Fruit fly (Drosophila melanogaster) whole organism, embryonic: ENCODE results near the gene HisCl1.

ENCODE experiments used
- CG10543 ChIP-seq: fragments of 200-800 bp; sonication (Bioruptor generic); optimal IDR thresholded peaks from 3 replicates; lab custom pipeline; 2017; ENCODE audit warnings: missing biosample characterization, mild to moderate bottlenecking, missing genetic modification characterization, moderate library complexity
- CG11085 ChIP-seq: fragments of 200-800 bp; sonication (Bioruptor generic); IDR thresholded peaks from 2 replicates; pipeline ENCODE4 v1.3.6; 2022; ENCODE audit warnings: missing biosample characterization, missing genetic modification characterization
- CG11093 ChIP-seq: fragments of 200-800 bp; sonication (Bioruptor generic); IDR thresholded peaks from 3 replicates; pipeline ENCODE4 v1.3.6; 2022; ENCODE audit warnings: missing biosample characterization, missing genetic modification characterization
- CG11504 ChIP-seq: fragments of 200-800 bp; sonication (Bioruptor generic); optimal IDR thresholded peaks from 3 replicates; lab custom pipeline; 2019; ENCODE audit warnings: missing biosample characterization, mild to moderate bottlenecking, missing genetic modification characterization, moderate library complexity
- CG12236 ChIP-seq: fragments of 200-800 bp; sonication (Bioruptor generic); optimal IDR thresholded peaks from 2 replicates; lab custom pipeline; 2016; ENCODE audit warnings: missing biosample characterization, missing genetic modification characterization
- CG12942 ChIP-seq: fragments of 200-800 bp; sonication (Bioruptor generic); optimal IDR thresholded peaks from 3 replicates; lab custom pipeline; 2016; ENCODE audit warnings: missing biosample characterization, missing genetic modification characterization
- CG1602 ChIP-seq: fragments of 200-800 bp; sonication (Bioruptor generic); optimal IDR thresholded peaks from 3 replicates; lab custom pipeline; 2016; ENCODE audit warnings: missing biosample characterization, missing genetic modification characterization
- CG17186 ChIP-seq: fragments of 200-800 bp; sonication (Bioruptor generic); optimal IDR thresholded peaks from 3 replicates; lab custom pipeline; 2017; ENCODE audit warnings: missing biosample characterization, missing genetic modification reagents, missing genetic modification characterization
- CG18476 ChIP-seq: fragments of 200-800 bp; sonication (Bioruptor generic); optimal IDR thresholded peaks from 2 replicates; lab custom pipeline; 2016; ENCODE audit warnings: missing biosample characterization, mild to moderate bottlenecking, missing genetic modification characterization
- CG18764 ChIP-seq: fragments of 200-800 bp; sonication (Bioruptor generic); optimal IDR thresholded peaks from 3 replicates; lab custom pipeline; 2016; ENCODE audit warnings: missing biosample characterization, missing genetic modification characterization
- CG2199 ChIP-seq: fragments of 200-800 bp; sonication (Bioruptor generic); IDR thresholded peaks from 3 replicates; pipeline ENCODE4 v1.3.6; 2022; ENCODE audit warnings: missing biosample characterization, missing genetic modification characterization
- CG2889 ChIP-seq: fragments of 200-800 bp; sonication (Bioruptor generic); IDR thresholded peaks from 3 replicates; pipeline ENCODE4 v1.3.6; 2022; ENCODE audit warnings: missing biosample characterization, missing genetic modification characterization
- CG32532 ChIP-seq: fragments of 200-800 bp; sonication (Bioruptor generic); IDR thresholded peaks from 2 replicates; pipeline ENCODE4 v1.3.6; 2022; ENCODE audit warnings: missing biosample characterization, missing genetic modification characterization
- CG34224 ChIP-seq: fragments of 200-800 bp; sonication (Bioruptor generic); IDR thresholded peaks from 3 replicates; pipeline ENCODE4 v1.3.6; 2022; ENCODE audit warnings: missing biosample characterization, missing genetic modification characterization; ENCODE audit not compliant: partially characterized antibody
- CG42726 ChIP-seq: fragments of 200-800 bp; sonication (Bioruptor generic); IDR thresholded peaks from 2 replicates; pipeline ENCODE4 v1.3.6; 2022; ENCODE audit warnings: missing biosample characterization, missing genetic modification characterization; ENCODE audit not compliant: partially characterized antibody
- CG4360 ChIP-seq: fragments of 200-800 bp; sonication (Bioruptor generic); IDR thresholded peaks from 2 replicates; pipeline ENCODE4 v1.3.6; 2022; ENCODE audit warnings: missing biosample characterization, missing genetic modification characterization
- CG6765 ChIP-seq: fragments of 200-800 bp; sonication (Bioruptor generic); optimal IDR thresholded peaks from 3 replicates; lab custom pipeline; 2017; ENCODE audit warnings: missing biosample characterization, mild to moderate bottlenecking, missing genetic modification characterization
- CTCF ChIP-seq: fragments of 200-800 bp; sonication (Bioruptor generic); optimal IDR thresholded peaks from 2 replicates; lab custom pipeline; 2017; ENCODE audit warnings: missing biosample characterization, mild to moderate bottlenecking, missing genetic modification characterization, moderate library complexity
- D19B ChIP-seq: fragments of 200-800 bp; sonication (Bioruptor generic); optimal IDR thresholded peaks from 2 replicates; lab custom pipeline; 2017; ENCODE audit warnings: missing biosample characterization, mild to moderate bottlenecking, missing genetic modification characterization
- Dfd ChIP-seq, 2 experiments: fragments of >200 bp; optimal IDR thresholded peaks; 2 replicates each; lab custom pipeline; 2017; ENCODE audit warnings: missing biosample characterization in 2 of 2, missing genetic modification characterization in 2 of 2
- Fer2 ChIP-seq: fragments of 200-800 bp; sonication (Bioruptor generic); optimal IDR thresholded peaks from 2 replicates; lab custom pipeline; 2018; ENCODE audit warnings: missing biosample characterization, mild to moderate bottlenecking, missing genetic modification characterization, moderate library complexity
- Fer3 ChIP-seq: fragments of 200-800 bp; sonication (Bioruptor generic); optimal IDR thresholded peaks from 2 replicates; lab custom pipeline; 2018; ENCODE audit warnings: missing biosample characterization, mild to moderate bottlenecking, missing genetic modification characterization, moderate library complexity
- GATAe ChIP-seq: fragments of 200-800 bp; sonication (Bioruptor generic); conservative IDR thresholded peaks from 2 replicates; pipeline ENCODE4 v1.3.6; 2022; ENCODE audit warnings: missing biosample characterization, missing genetic modification characterization
- HmgZ ChIP-seq: fragments of 200-800 bp; sonication (Bioruptor generic); optimal IDR thresholded peaks from 2 replicates; lab custom pipeline; 2018; ENCODE audit warnings: missing biosample characterization, mild to moderate bottlenecking, missing genetic modification characterization
- Kr ChIP-seq: fragments of 200-800 bp; sonication (Bioruptor generic); optimal IDR thresholded peaks from 2 replicates; lab custom pipeline; 2017; ENCODE audit warnings: missing biosample characterization, mild to moderate bottlenecking, missing genetic modification characterization
- Lpt ChIP-seq: fragments of >200 bp; optimal IDR thresholded peaks from 2 replicates; lab custom pipeline; 2018; ENCODE audit warnings: missing biosample characterization, missing genetic modification characterization
- NfI ChIP-seq: fragments of 200-800 bp; sonication (Bioruptor generic); optimal IDR thresholded peaks from 3 replicates; lab custom pipeline; 2018; ENCODE audit warnings: missing biosample characterization, mild to moderate bottlenecking, missing genetic modification characterization, moderate library complexity
- Oli ChIP-seq: fragments of 200-800 bp; sonication (Bioruptor generic); optimal IDR thresholded peaks from 2 replicates; lab custom pipeline; 2018; ENCODE audit warnings: missing biosample characterization, mild to moderate bottlenecking, missing genetic modification characterization, moderate library complexity
- Rx ChIP-seq: fragments of 200-800 bp; sonication (Bioruptor generic); IDR thresholded peaks from 2 replicates; pipeline ENCODE4 v1.3.6; 2022; ENCODE audit warnings: missing biosample characterization, missing genetic modification characterization
- Six4 ChIP-seq: fragments of 200-800 bp; sonication (Bioruptor generic); optimal IDR thresholded peaks from 2 replicates; lab custom pipeline; 2016; ENCODE audit warnings: missing biosample characterization, missing genetic modification characterization
- YL-1 ChIP-seq: fragments of 200-800 bp; sonication (Bioruptor generic); optimal IDR thresholded peaks from 3 replicates; lab custom pipeline; 2017; ENCODE audit warnings: missing biosample characterization, mild to moderate bottlenecking, missing genetic modification characterization
- ac ChIP-seq: fragments of 200-800 bp; sonication (Bioruptor generic); optimal IDR thresholded peaks from 3 replicates; lab custom pipeline; 2017; ENCODE audit warnings: missing biosample characterization, mild to moderate bottlenecking, missing genetic modification characterization
- ap ChIP-seq: fragments of 200-800 bp; sonication (Bioruptor generic); IDR thresholded peaks from 2 replicates; pipeline ENCODE4 v1.3.6; 2022; ENCODE audit warnings: missing biosample characterization, missing genetic modification characterization
- ato ChIP-seq: fragments of 200-800 bp; sonication (Bioruptor generic); IDR thresholded peaks from 2 replicates; pipeline ENCODE4 v1.3.6; 2022; ENCODE audit warnings: missing biosample characterization, missing genetic modification characterization; ENCODE audit not compliant: partially characterized antibody
- btn ChIP-seq: fragments of 200-800 bp; sonication (Bioruptor generic); optimal IDR thresholded peaks from 2 replicates; lab custom pipeline; 2016; ENCODE audit warnings: missing biosample characterization, missing genetic modification characterization
- cas ChIP-seq: fragments of 200-800 bp; sonication (Bioruptor generic); IDR thresholded peaks from 2 replicates; pipeline ENCODE4 v1.3.6; 2022; ENCODE audit warnings: missing biosample characterization, missing genetic modification characterization
- chif ChIP-seq, 2 experiments: fragments of 200-800 bp; sonication (Bioruptor generic); optimal IDR thresholded peaks; 3 replicates each; lab custom pipeline; 2016; ENCODE audit warnings: missing biosample characterization in 2 of 2, missing genetic modification characterization in 2 of 2
- dpn ChIP-seq, 2 experiments: fragments of 200-800 bp; sonication (Bioruptor generic); optimal IDR thresholded peaks; 3 replicates each; lab custom pipeline; 2016; ENCODE audit warnings: missing biosample characterization in 2 of 2, missing genetic modification characterization in 2 of 2
- ems ChIP-seq: fragments of 200-800 bp; sonication (Bioruptor generic); optimal IDR thresholded peaks from 3 replicates; lab custom pipeline; 2016; ENCODE audit warnings: missing biosample characterization, missing genetic modification characterization
- gt ChIP-seq: fragments of 200-800 bp; sonication (Bioruptor generic); IDR thresholded peaks from 2 replicates; pipeline ENCODE4 v1.3.6; 2022; ENCODE audit warnings: missing biosample characterization, missing genetic modification characterization
- luna ChIP-seq: fragments of 200-800 bp; sonication (Bioruptor generic); optimal IDR thresholded peaks from 2 replicates; lab custom pipeline; 2016; ENCODE audit warnings: missing biosample characterization, missing genetic modification characterization
- mam ChIP-seq: fragments of 200-800 bp; sonication (Bioruptor generic); optimal IDR thresholded peaks from 3 replicates; lab custom pipeline; 2016; ENCODE audit warnings: missing biosample characterization, missing genetic modification characterization
- mirr ChIP-seq: fragments of 200-800 bp; sonication (Bioruptor generic); optimal IDR thresholded peaks from 3 replicates; lab custom pipeline; 2018; ENCODE audit warnings: missing biosample characterization, mild to moderate bottlenecking, missing genetic modification characterization
- pho ChIP-seq: fragments of 200-800 bp; sonication (Bioruptor generic); optimal IDR thresholded peaks from 2 replicates; lab custom pipeline; 2016; ENCODE audit warnings: missing biosample characterization, missing genetic modification characterization
- psq ChIP-seq: fragments of 200-800 bp; sonication (Bioruptor generic); optimal IDR thresholded peaks from 2 replicates; lab custom pipeline; 2017; ENCODE audit warnings: missing biosample characterization, missing genetic modification characterization
- row ChIP-seq: fragments of 200-800 bp; sonication (Bioruptor generic); IDR thresholded peaks from 3 replicates; pipeline ENCODE4 v1.3.6; 2022; ENCODE audit warnings: missing biosample characterization, missing genetic modification characterization
- run ChIP-seq: fragments of 200-800 bp; sonication (Bioruptor generic); optimal IDR thresholded peaks from 3 replicates; lab custom pipeline; 2018; ENCODE audit warnings: missing biosample characterization, mild to moderate bottlenecking, missing genetic modification characterization
- slou ChIP-seq: fragments of 200-800 bp; sonication (Bioruptor generic); optimal IDR thresholded peaks from 3 replicates; lab custom pipeline; 2016; ENCODE audit warnings: missing biosample characterization, missing genetic modification characterization
- sr ChIP-seq: fragments of 200-800 bp; sonication (Bioruptor generic); IDR thresholded peaks from 3 replicates; pipeline ENCODE4 v1.3.6; 2022; ENCODE audit warnings: missing biosample characterization, missing genetic modification characterization
- toy ChIP-seq: fragments of 200-800 bp; sonication (Bioruptor generic); IDR thresholded peaks from 2 replicates; pipeline ENCODE4 v1.3.6; 2022; ENCODE audit warnings: missing biosample characterization, missing genetic modification characterization
- ttk ChIP-seq: fragments of 200-800 bp; sonication (Bioruptor generic); IDR thresholded peaks from 2 replicates; pipeline ENCODE4 v2.1.2; 2022; ENCODE audit warnings: missing biosample characterization, missing genetic modification characterization

Gene HisCl1

dm6 chr3R:11786695-11787226 lies at the start of gene HisCl1, which contains the start of gene prd1 (continued):
- TF ChIP-seq Fer2 (tag; lab: Kevin White, UChicago), result peak; percentile 73
- TF ChIP-seq cas (GFP tag; lab: Robert Waterston, UW), result peak; percentile 23; the same call in 1 of the 2 replicates
- peak; percentile 46 to 64 for TF ChIP-seq chif (GFP tag; optimal IDR thresholded peaks at IDR 0.05; lab: Kevin White, UChicago)
- TF ChIP-seq ato (GFP tag; lab: Robert Waterston, UW), result no peak
- TF ChIP-seq ap (GFP tag; lab: Robert Waterston, UW), result no peak
- TF ChIP-seq CG32532 (GFP tag; lab: Robert Waterston, UW), result peak; percentile 70
- TF ChIP-seq btn (GFP tag; lab: Kevin White, UChicago), result no peak
- 0 out of 3 replicates have a peak, but pooled peaks have one; percentile 38 for TF ChIP-seq CG2889
- peak; percentile 67 for TF ChIP-seq ems (GFP tag; lab: Kevin White, UChicago)
- TF ChIP-seq psq (GFP tag; lab: Kevin White, UChicago), result no peak
- TF ChIP-seq Kr (GFP tag; lab: Kevin White, UChicago), result no peak
- no peak for TF ChIP-seq CG12236 (GFP tag; lab: Kevin White, UChicago)
- TF ChIP-seq YL-1, result peak; percentile 84
- peak; percentile 16 for TF ChIP-seq ac (GFP tag; lab: Kevin White, UChicago)
- peak; percentile 69 for TF ChIP-seq HmgZ (tag; lab: Kevin White, UChicago)
- peak; percentile 71 for TF ChIP-seq Oli (tag; lab: Kevin White, UChicago)
- TF ChIP-seq gt (GFP tag; lab: Robert Waterston, UW), result no peak
- TF ChIP-seq CG17186 (GFP tag; lab: Kevin White, UChicago), result peak; percentile 84
- peak; percentile 81 for TF ChIP-seq NfI (GFP tag; lab: Kevin White, UChicago)
- peak; percentile 44 for TF ChIP-seq D19B (GFP tag; lab: Kevin White, UChicago)
- peak; percentile 70 for TF ChIP-seq CG12942 (GFP tag; lab: Kevin White, UChicago)
- peak; percentile 46 for TF ChIP-seq CTCF (GFP tag; lab: Kevin White, UChicago)
- TF ChIP-seq CG18764 (GFP tag; lab: Kevin White, UChicago), result peak; percentile 9
- TF ChIP-seq CG42726, result no peak
- TF ChIP-seq CG11085 (GFP tag; lab: Robert Waterston, UW), result 0 out of 2 replicates have a peak, but pooled peaks have one; percentile 23
- TF ChIP-seq luna (GFP tag; lab: Kevin White, UChicago), result no peak
- 0 out of 3 replicates have a peak, but pooled peaks have one; percentile 6 for TF ChIP-seq sr (GFP tag; lab: Robert Waterston, UW)
- 0 out of 3 replicates have a peak, but pooled peaks have one; percentile 40 for TF ChIP-seq CG2199 (GFP tag; lab: Robert Waterston, UW)
- peak; percentile 57 to 70 for TF ChIP-seq dpn (GFP tag; optimal IDR thresholded peaks at IDR 0.05; lab: Kevin White, UChicago)
- TF ChIP-seq mam (GFP tag; lab: Kevin White, UChicago), result peak; percentile 73
- no peak for TF ChIP-seq Lpt (GFP tag; lab: Kevin White, UChicago)
- peak; percentile 61 for TF ChIP-seq CG1602 (GFP tag; lab: Kevin White, UChicago)
- TF ChIP-seq CG11504 (tag; lab: Kevin White, UChicago), result no peak
- peak; percentile 50 for TF ChIP-seq CG18476 (GFP tag; lab: Kevin White, UChicago)
- TF ChIP-seq ttk (GFP tag; lab: Robert Waterston, UW), result no peak
- TF ChIP-seq row (GFP tag; lab: Robert Waterston, UW), result peak; percentile 94
- peak; percentile 60 for TF ChIP-seq pho (GFP tag; lab: Kevin White, UChicago)
- TF ChIP-seq Six4 (GFP tag; lab: Kevin White, UChicago), result peak; percentile 35
- TF ChIP-seq CG6765, result peak; percentile 25
- no peak for TF ChIP-seq toy
- peak; percentile 32 for TF ChIP-seq slou (GFP tag; lab: Kevin White, UChicago)
- TF ChIP-seq Fer3 (tag; lab: Kevin White, UChicago), result peak; percentile 78
- TF ChIP-seq run (tag; lab: Kevin White, UChicago), result peak; percentile 50
- no peak for TF ChIP-seq CG11093 (GFP tag; lab: Robert Waterston, UW)
- 0 out of 2 replicates have a peak, but pooled peaks have one; percentile 35 for TF ChIP-seq Rx (GFP tag; lab: Robert Waterston, UW)
- no peak for TF ChIP-seq Dfd (GFP tag; optimal IDR thresholded peaks at IDR 0.05; lab: Kevin White, UChicago)
- TF ChIP-seq mirr (GFP tag; lab: Kevin White, UChicago), result peak; percentile 34
- 0 out of 2 replicates have a peak, but pooled peaks have one; percentile 8 for TF ChIP-seq CG4360
- no peak; the same call in 1 of the 2 replicates for TF ChIP-seq GATAe (GFP tag; lab: Robert Waterston, UW)
- peak; percentile 73 for TF ChIP-seq CG10543 (GFP tag; lab: Kevin White, UChicago)
- TF ChIP-seq CG34224 (GFP tag; lab: Robert Waterston, UW), result no peak
